Fruit fly (Drosophila melanogaster) whole organism, adult: ENCODE data around the gene et.

Experiments
- CG11617 ChIP-seq: fragments of 200-800 bp; sonication (Bioruptor generic); optimal IDR thresholded peaks from 2 replicates; lab custom pipeline; 2017; ENCODE audit warnings: mild to moderate bottlenecking, missing biosample characterization, missing genetic modification reagents, missing genetic modification characterization
- CG12768 ChIP-seq: fragments of 200-800 bp; sonication (Bioruptor generic); optimal IDR thresholded peaks from 2 replicates; lab custom pipeline; 2017; ENCODE audit warnings: missing biosample characterization, missing genetic modification characterization, mild to moderate bottlenecking, moderate library complexity, missing genetic modification reagents
- CG14711 ChIP-seq: fragments of 200-800 bp; sonication (Bioruptor generic); optimal IDR thresholded peaks from 2 replicates; lab custom pipeline; 2018; ENCODE audit warnings: missing biosample characterization, mild to moderate bottlenecking, missing genetic modification characterization, moderate library complexity
- CG1620 ChIP-seq: fragments of 200-800 bp; sonication (Bioruptor generic); optimal IDR thresholded peaks from 2 replicates; lab custom pipeline; 2016; ENCODE audit warnings: missing biosample characterization, missing genetic modification characterization
- CG33017 ChIP-seq: fragments of 200-800 bp; sonication (Bioruptor generic); optimal IDR thresholded peaks from 2 replicates; lab custom pipeline; 2018; ENCODE audit warnings: missing biosample characterization, mild to moderate bottlenecking, missing genetic modification characterization, moderate library complexity
- CG5204 ChIP-seq: fragments of 200-800 bp; sonication (Bioruptor generic); optimal IDR thresholded peaks from 2 replicates; lab custom pipeline; 2016; ENCODE audit warnings: missing biosample characterization, missing genetic modification characterization
- CG7045 ChIP-seq: fragments of 200-800 bp; sonication (Bioruptor generic); optimal IDR thresholded peaks from 2 replicates; lab custom pipeline; 2017; ENCODE audit warnings: missing biosample characterization, mild to moderate bottlenecking, missing genetic modification characterization
- CG7101 ChIP-seq: fragments of 200-800 bp; sonication (Bioruptor generic); optimal IDR thresholded peaks from 2 replicates; lab custom pipeline; 2018; ENCODE audit warnings: missing biosample characterization, mild to moderate bottlenecking, missing genetic modification characterization, moderate library complexity
- Clk ChIP-seq: fragments of 200-800 bp; sonication (Bioruptor generic); optimal IDR thresholded peaks from 2 replicates; lab custom pipeline; 2017; ENCODE audit warnings: missing biosample characterization, missing genetic modification characterization
- Crg-1 ChIP-seq: fragments of 200-800 bp; sonication (Bioruptor generic); optimal IDR thresholded peaks from 2 replicates; lab custom pipeline; 2016; ENCODE audit warnings: missing biosample characterization, missing genetic modification characterization
- Hr96 ChIP-seq: fragments of 200-800 bp; sonication (Bioruptor generic); optimal IDR thresholded peaks from 2 replicates; lab custom pipeline; 2016; ENCODE audit warnings: missing biosample characterization, missing genetic modification characterization
- Mnt ChIP-seq: fragments of 200-800 bp; sonication (Bioruptor generic); optimal IDR thresholded peaks from 2 replicates; lab custom pipeline; 2016; ENCODE audit warnings: missing biosample characterization, mild to moderate bottlenecking, missing genetic modification characterization
- bab1 ChIP-seq: fragments of 200-800 bp; sonication (Bioruptor generic); optimal IDR thresholded peaks from 3 replicates; lab custom pipeline; 2019; ENCODE audit warnings: missing biosample characterization, mild to moderate bottlenecking, missing genetic modification characterization, moderate library complexity
- cic ChIP-seq: fragments of 200-800 bp; sonication (Bioruptor generic); optimal IDR thresholded peaks from 2 replicates; lab custom pipeline; 2017; ENCODE audit warnings: missing biosample characterization, mild to moderate bottlenecking, missing genetic modification characterization, moderate library complexity
- cnc ChIP-seq, 2 experiments: fragments of >200 bp; optimal IDR thresholded peaks; 2 replicates each; lab custom pipeline; 2017
- kay ChIP-seq: fragments of 200-800 bp; sonication (Bioruptor generic); peaks from one replicate; lab custom pipeline; 2016; ENCODE audit warnings: missing biosample characterization, missing genetic modification characterization, borderline replicate concordance
- ovo ChIP-seq: fragments of 200-800 bp; sonication (Bioruptor generic); optimal IDR thresholded peaks from 2 replicates; lab custom pipeline; 2016; ENCODE audit warnings: missing biosample characterization, missing genetic modification characterization
- pad ChIP-seq: fragments of 200-800 bp; sonication (Bioruptor generic); optimal IDR thresholded peaks from 3 replicates; lab custom pipeline; 2017; ENCODE audit warnings: missing biosample characterization, missing genetic modification characterization, mild to moderate bottlenecking, moderate library complexity, missing genetic modification reagents
- tj ChIP-seq: fragments of 200-800 bp; sonication (Bioruptor generic); optimal IDR thresholded peaks from 3 replicates; lab custom pipeline; 2017; ENCODE audit warnings: missing biosample characterization, mild to moderate bottlenecking, missing genetic modification characterization, moderate library complexity
- toe ChIP-seq: fragments of 200-800 bp; sonication (Bioruptor generic); optimal IDR thresholded peaks from 2 replicates; lab custom pipeline; 2016; ENCODE audit warnings: missing biosample characterization, missing genetic modification characterization

Gene et

DNA sequence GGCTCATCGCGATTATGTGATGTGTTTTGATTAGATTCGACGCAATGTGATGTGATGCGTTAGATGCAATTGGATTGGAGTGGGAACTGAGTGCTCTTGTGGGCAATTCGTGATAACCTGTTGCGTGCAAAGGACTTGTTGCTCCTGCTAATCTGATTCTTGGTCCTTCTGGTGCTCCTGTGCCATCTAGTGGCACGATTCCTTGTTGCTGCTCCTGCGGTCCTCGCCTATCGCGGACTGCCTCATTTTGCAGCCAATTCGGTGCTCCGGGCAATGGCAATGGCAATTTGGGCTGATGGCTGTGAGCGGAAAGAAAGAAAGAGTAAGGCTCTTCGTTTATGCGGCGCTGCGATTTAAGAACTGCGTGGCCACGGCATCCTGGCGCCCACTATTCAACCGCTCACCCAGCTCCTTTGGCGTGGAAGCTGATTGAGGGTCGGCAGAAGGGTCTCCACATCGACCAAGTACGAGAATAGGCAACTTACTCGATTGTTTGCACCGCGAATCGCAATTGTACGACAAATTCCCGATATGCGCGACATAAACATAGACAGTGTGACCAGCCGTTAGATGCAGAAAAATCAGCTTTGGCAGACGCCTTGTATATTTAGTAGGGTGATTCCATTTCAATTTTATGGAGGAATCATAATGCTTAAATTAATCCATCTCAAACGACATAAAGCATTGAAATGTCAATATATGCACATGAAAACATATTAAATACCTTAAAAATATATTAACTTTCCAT, 17.4 kb upstream of the et start, which contains the start of gene Mer:
TSS of gene Mer (minus strand) at position 550 of the 748 bp plus-strand sequence.
- TF ChIP-seq CG1620 (GFP tag; lab: Kevin White, UChicago) (peak; percentile 59), kay (GFP tag; lab: Kevin White, UChicago) (no peak), CG33017 (tag; lab: Kevin White, UChicago) (peak; percentile 75), CG7045 (GFP tag; lab: Kevin White, UChicago) (peak; percentile 73), tj (peak; percentile 64), Clk (GFP tag; lab: Kevin White, UChicago) (peak; percentile 38), bab1 (peak; percentile 86), toe (peak; percentile 57), CG11617 (peak; percentile 88), CG7101 (peak; percentile 87), CG14711 (tag; lab: Kevin White, UChicago) (peak; percentile 76), Hr96 (GFP tag; lab: Kevin White, UChicago) (peak; percentile 87), Mnt (GFP tag; lab: Kevin White, UChicago) (peak; percentile 81), cnc (optimal IDR thresholded peaks at IDR 0.05; lab: Kevin White, UChicago) (no peak), Crg-1 (GFP tag; lab: Kevin White, UChicago) (peak; percentile 73), CG12768 (GFP tag; lab: Kevin White, UChicago) (peak; percentile 79), cic (GFP tag; lab: Kevin White, UChicago) (peak; percentile 10), ovo (peak; percentile 53), CG5204 (GFP tag; lab: Kevin White, UChicago) (peak; percentile 61), pad (peak; percentile 63)

DNA sequence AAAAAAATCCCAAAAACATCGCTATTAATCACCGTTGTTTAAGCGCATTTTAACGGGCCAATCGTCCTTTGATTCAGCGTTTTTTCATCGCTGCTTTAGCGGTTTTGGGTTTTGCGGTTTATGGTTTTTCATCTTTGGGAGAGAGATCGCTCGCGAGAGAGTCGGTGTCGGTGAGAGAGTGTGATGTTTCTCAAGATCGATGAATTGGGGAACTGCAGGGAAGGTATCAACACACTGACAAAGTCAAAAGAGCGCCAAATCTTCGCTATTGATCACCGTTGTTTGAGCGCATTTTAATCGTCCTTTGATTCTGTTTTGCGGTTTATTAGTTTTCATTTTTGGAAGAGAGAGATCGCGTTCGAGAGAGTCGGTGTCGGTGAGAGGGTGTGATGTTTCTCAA, 14.4 kb upstream of the et start:
- TF ChIP-seq Crg-1 (GFP tag; lab: Kevin White, UChicago): no peak
- no peak for TF ChIP-seq pad
- no peak for TF ChIP-seq CG1620 (GFP tag; lab: Kevin White, UChicago)
- TF ChIP-seq CG33017 (tag; lab: Kevin White, UChicago): no peak
- no peak for TF ChIP-seq bab1

dm6 chrX:19688848-19689247, 13.2 kb upstream of the et start, which contains the start of gene CG14227:
Gene CG14227, minus strand, starts transcription at chrX:19688948.
- TF ChIP-seq toe (no peak), cnc (optimal IDR thresholded peaks at IDR 0.05; lab: Kevin White, UChicago) (no peak), ovo (no peak), Hr96 (GFP tag; lab: Kevin White, UChicago) (no peak), CG12768 (GFP tag; lab: Kevin White, UChicago) (no peak), CG14711 (tag; lab: Kevin White, UChicago) (no peak), bab1 (no peak), CG33017 (tag; lab: Kevin White, UChicago) (no peak), Mnt (GFP tag; lab: Kevin White, UChicago) (no peak)

DNA sequence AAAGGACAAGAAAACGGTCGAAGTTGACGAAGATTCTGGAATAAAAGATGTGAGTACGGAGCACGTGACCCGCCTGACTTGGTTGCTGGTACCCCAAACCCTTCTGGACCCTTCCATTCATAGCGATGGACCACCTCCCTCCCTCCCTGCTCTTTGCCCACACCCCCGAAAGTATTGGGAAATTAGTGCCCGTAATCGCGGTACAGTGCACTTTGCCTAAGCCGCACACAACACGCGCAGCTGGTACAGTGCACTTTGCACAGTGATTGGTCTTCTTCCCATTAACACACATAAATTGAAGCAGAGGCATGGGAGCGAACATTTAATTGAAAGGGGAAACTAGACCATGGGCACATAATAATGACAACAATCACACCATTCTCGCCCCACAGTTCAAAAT, 8.4 kb upstream of the et start:
- TF ChIP-seq CG7045 (GFP tag; lab: Kevin White, UChicago): no peak
- TF ChIP-seq CG33017 (tag; lab: Kevin White, UChicago): no peak
- TF ChIP-seq pad: no peak
- TF ChIP-seq CG12768 (GFP tag; lab: Kevin White, UChicago): peak; percentile 19
- no peak for TF ChIP-seq cnc (optimal IDR thresholded peaks at IDR 0.05; lab: Kevin White, UChicago)
- TF ChIP-seq CG14711 (tag; lab: Kevin White, UChicago): no peak

- TF ChIP-seq CG7101: peak; percentile 14
- peak; percentile 56 for TF ChIP-seq CG12768 (GFP tag; lab: Kevin White, UChicago)
- peak; percentile 63 for TF ChIP-seq Mnt (GFP tag; lab: Kevin White, UChicago)
- peak; percentile 29 for TF ChIP-seq toe
- TF ChIP-seq Crg-1 (GFP tag; lab: Kevin White, UChicago): peak; percentile 28
- TF ChIP-seq CG1620 (GFP tag; lab: Kevin White, UChicago): no peak
- peak; percentile 71 for TF ChIP-seq tj
- TF ChIP-seq CG11617: peak; percentile 33
- peak; percentile 55 for TF ChIP-seq bab1
- TF ChIP-seq cic (GFP tag; lab: Kevin White, UChicago): peak; percentile 62
- TF ChIP-seq CG33017 (tag; lab: Kevin White, UChicago): no peak
- no peak for TF ChIP-seq CG7045 (GFP tag; lab: Kevin White, UChicago)
- peak; percentile 5 for TF ChIP-seq CG14711 (tag; lab: Kevin White, UChicago)
- peak; percentile 50 for TF ChIP-seq pad
- TF ChIP-seq kay (GFP tag; lab: Kevin White, UChicago): no peak
- peak; percentile 49 for TF ChIP-seq Hr96 (GFP tag; lab: Kevin White, UChicago)
- no peak for TF ChIP-seq Clk (GFP tag; lab: Kevin White, UChicago)
- TF ChIP-seq cnc (optimal IDR thresholded peaks at IDR 0.05; lab: Kevin White, UChicago): no peak
- TF ChIP-seq CG5204 (GFP tag; lab: Kevin White, UChicago): no peak
- TF ChIP-seq ovo: peak; percentile 31
Measured at dm6 chrX:19683040-19683875, 7.6 kb upstream of the et start, which contains the start of the genes dome and Ubqn. Gene dome, minus strand, starts transcription at chrX:19683518. Gene Ubqn, plus strand, starts transcription at chrX:19683808.

DNA sequence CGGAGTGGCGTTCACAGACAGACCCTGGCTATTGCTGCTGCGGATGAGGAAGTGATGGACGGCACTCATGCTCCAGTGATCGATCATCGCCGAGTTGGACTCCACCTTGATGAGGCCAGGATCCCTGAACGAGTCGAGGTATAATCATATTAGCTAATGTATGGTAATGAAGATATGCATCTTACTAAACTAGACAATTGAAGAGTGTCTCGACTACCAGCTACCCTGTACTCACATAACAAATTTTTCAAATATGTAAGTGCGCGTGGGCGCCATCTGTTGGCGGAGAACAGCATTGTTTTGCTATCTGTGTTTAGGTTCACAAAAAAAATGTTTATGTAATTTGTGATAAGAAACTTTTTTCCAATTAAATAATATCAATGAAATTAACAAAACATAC, 3.5 kb upstream of the et start:
- TF ChIP-seq Hr96 (GFP tag; lab: Kevin White, UChicago): no peak
- no peak for TF ChIP-seq Mnt (GFP tag; lab: Kevin White, UChicago)
- TF ChIP-seq toe: no peak
